Fruit fly (Drosophila melanogaster): ENCODE data around the gene csw.

csw gene

DNA sequence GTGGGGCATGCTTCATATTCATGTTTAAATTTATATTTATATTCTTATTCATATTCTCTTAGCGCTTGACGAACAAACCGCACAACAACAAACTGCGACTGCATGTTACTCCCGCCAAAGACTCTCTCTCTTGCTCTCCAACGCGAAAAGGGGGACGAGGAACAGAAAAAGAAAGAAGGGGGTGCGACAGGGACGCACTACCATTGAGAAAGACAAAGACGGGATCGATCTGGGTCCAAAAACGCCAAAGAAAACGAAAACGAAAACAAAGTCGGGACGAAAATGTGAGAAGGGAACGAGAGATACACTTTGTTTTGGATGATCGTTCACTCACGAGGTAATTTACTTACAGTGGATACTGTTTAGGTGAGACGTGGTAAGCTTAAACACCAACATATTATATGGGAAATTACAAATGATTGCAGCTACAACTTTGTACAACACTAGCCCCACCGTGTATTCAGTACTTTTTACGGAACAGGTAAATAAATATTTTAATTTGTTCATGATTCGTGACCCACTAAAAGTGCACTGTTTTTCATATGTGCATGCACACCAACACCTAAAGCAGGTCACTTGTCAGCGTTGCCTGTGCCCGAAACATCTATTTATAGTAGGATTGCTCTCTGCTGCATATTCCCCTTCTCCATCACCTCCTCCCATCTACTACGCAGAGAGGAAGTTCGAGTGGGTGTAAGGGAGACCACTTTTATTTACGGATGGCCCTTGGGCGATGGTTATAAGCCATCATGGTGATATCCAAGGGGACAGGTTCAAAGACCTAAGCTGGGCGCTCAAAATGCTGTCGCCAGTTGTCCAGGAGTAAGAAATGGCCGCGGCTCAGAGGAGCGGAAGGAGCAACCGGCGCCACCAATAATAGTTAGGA is 27.9 kb downstream of the csw start (continued):
- TF ChIP-seq Dek (tag; optimal IDR thresholded peaks at IDR 0.05) (peak; percentile 6), Ets97D (GFP tag; optimal IDR thresholded peaks at IDR 0.05) (no peak), twi (tag; optimal IDR thresholded peaks at IDR 0.05) (no peak), CG17612 (GFP tag; IDR thresholded peaks at IDR 0.05) (no peak), usp (GFP tag; optimal IDR thresholded peaks at IDR 0.05) (no peak), croc (GFP tag; conservative IDR thresholded peaks at IDR 0.05) (no peak), CG42726 (GFP tag; IDR thresholded peaks at IDR 0.05; ENCODE audit: partially characterized antibody) (no peak), row (GFP tag; IDR thresholded peaks at IDR 0.05) (peak; percentile 63), CG2120 (GFP tag; optimal IDR thresholded peaks at IDR 0.05) (peak; percentile 12), CG9876 (GFP tag; optimal IDR thresholded peaks at IDR 0.05) (no peak), Ravus (GFP tag; IDR thresholded peaks at IDR 0.05) (no peak), cas (GFP tag; IDR thresholded peaks at IDR 0.05) (no peak), CHES-1-like (GFP tag; optimal IDR thresholded peaks at IDR 0.05) (no peak), CG17361 (GFP tag; IDR thresholded peaks at IDR 0.05) (peak; percentile 63; the same call in 2 of the 3 replicates), sim (GFP tag; IDR thresholded peaks at IDR 0.05) (no peak), CG10274 (GFP tag; optimal IDR thresholded peaks at IDR 0.05) (no peak), toy (GFP tag; IDR thresholded peaks at IDR 0.05) (no peak), CG8478 (optimal IDR thresholded peaks at IDR 0.05) (no peak), CG2678 (tag; optimal IDR thresholded peaks at IDR 0.05) (peak; percentile 50), Vsx1 (GFP tag; optimal IDR thresholded peaks at IDR 0.05) (no peak), CG12299 (tag; optimal IDR thresholded peaks at IDR 0.05) (no peak), CG9437 (GFP tag; optimal IDR thresholded peaks at IDR 0.05) (no peak), CG16779 (GFP tag; IDR thresholded peaks at IDR 0.05) (no peak), CG12942 (GFP tag; optimal IDR thresholded peaks at IDR 0.05) (no peak), pzg (GFP tag; optimal IDR thresholded peaks at IDR 0.05) (no peak), Ssrp (tag; optimal IDR thresholded peaks at IDR 0.05) (peak; percentile 32), ac (GFP tag; optimal IDR thresholded peaks at IDR 0.05) (no peak), ro (GFP tag; IDR thresholded peaks at IDR 0.05) (no peak), CG9215 (GFP tag; IDR thresholded peaks at IDR 0.05) (no peak), CG10366 (GFP tag; IDR thresholded peaks at IDR 0.05) (no peak; the same call in 1 of the 2 replicates), CG11398 (GFP tag; optimal IDR thresholded peaks at IDR 0.05) (no peak), Deaf1 (tag; optimal IDR thresholded peaks at IDR 0.05) (no peak), dati (GFP tag; IDR thresholded peaks at IDR 0.05) (no peak), Xrp1 (GFP tag; IDR thresholded peaks at IDR 0.05) (peak; percentile 32; the same call in 1 of the 2 replicates), emc (GFP tag; optimal IDR thresholded peaks at IDR 0.05) (no peak), al (GFP tag; IDR thresholded peaks at IDR 0.05) (no peak), sd (tag; optimal IDR thresholded peaks at IDR 0.05) (no peak), CG4404 (GFP tag; IDR thresholded peaks at IDR 0.05) (no peak), NC2β (GFP tag; optimal IDR thresholded peaks at IDR 0.05) (no peak), da (GFP tag; optimal IDR thresholded peaks at IDR 0.05) (no peak), CG34422 (GFP tag; IDR thresholded peaks at IDR 0.05) (no peak), Adf1 (GFP tag; IDR thresholded peaks at IDR 0.05) (no peak), tgo (GFP tag; IDR thresholded peaks at IDR 0.05) (no peak), vnd (GFP tag; IDR thresholded peaks at IDR 0.05; ENCODE audit: partially characterized antibody) (no peak), CG13296 (GFP tag; optimal IDR thresholded peaks at IDR 0.05) (no peak), CG17829 (tag; optimal IDR thresholded peaks at IDR 0.05) (peak; percentile 45), CG32767 (GFP tag; IDR thresholded peaks at IDR 0.05) (no peak), HLHmδ (GFP tag; optimal IDR thresholded peaks at IDR 0.05) (no peak), CG10462 (GFP tag; optimal IDR thresholded peaks at IDR 0.05) (no peak), fd3F (GFP tag; optimal IDR thresholded peaks at IDR 0.05) (no peak), gro (GFP tag; optimal IDR thresholded peaks at IDR 0.05) (no peak)

All from whole organism, embryonic.